Worm (Caenorhabditis elegans): ENCODE data around the gene adt-1.

DNA sequence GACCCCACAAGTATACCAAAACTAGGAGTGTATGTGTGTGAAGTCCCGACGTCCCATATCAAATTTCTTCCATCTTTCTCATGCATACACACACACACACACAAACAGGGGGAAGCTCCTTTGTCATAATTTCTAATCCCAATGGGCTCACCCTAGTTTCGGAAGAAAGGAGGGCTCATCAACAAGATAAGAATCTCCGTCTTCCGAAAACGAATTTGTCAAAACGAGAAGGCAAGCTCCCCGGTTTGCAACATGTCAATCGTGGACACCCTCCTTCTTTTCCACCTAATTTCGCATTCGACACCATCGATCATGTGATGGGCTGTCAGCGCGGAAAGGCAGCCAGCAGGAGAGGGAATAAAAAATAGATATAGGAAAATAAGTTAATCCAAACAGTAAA is 11.7 kb downstream of the adt-1 start:
- TF ChIP-seq K12H6.12 (tag; optimal IDR thresholded peaks at IDR 0.05) (no peak), hrde-1 (tag; optimal IDR thresholded peaks at IDR 0.05; ENCODE audit: borderline replicate concordance) (no peak), snpc-1.3 (tag; optimal IDR thresholded peaks at IDR 0.05; ENCODE audit: insufficient read depth) (no peak), rpc-1 (optimal IDR thresholded peaks at IDR 0.05) (no peak), rpc-1 (tag; optimal IDR thresholded peaks at IDR 0.05) (no peak), pbrm-1 (GFP tag; IDR thresholded peaks at IDR 0.05) (no peak)
